Fruit fly (Drosophila melanogaster) whole organism, wandering third instar larva: ENCODE measurements around the gene RNaseX25.

ENCODE experiments used
- Abd-B ChIP-seq: fragments of >200 bp; optimal IDR thresholded peaks from 2 replicates; lab custom pipeline; 2017; ENCODE audit warnings: missing biosample characterization, missing genetic modification characterization
- CG9705 ChIP-seq: fragments of 200-800 bp; sonication (Bioruptor generic); optimal IDR thresholded peaks from 2 replicates; lab custom pipeline; 2018; ENCODE audit warnings: missing biosample characterization, mild to moderate bottlenecking, missing genetic modification characterization
- CrebA ChIP-seq: fragments of 200-800 bp; sonication (Bioruptor generic); optimal IDR thresholded peaks from 2 replicates; lab custom pipeline; 2016; ENCODE audit warnings: missing biosample characterization, mild to moderate bottlenecking, missing genetic modification characterization, borderline replicate concordance
- Dfd ChIP-seq: fragments of >200 bp; optimal IDR thresholded peaks from 2 replicates; lab custom pipeline; 2017; ENCODE audit warnings: missing biosample characterization, missing genetic modification characterization
- Dif ChIP-seq: fragments of 200-275, 200-300 bp; sonication (Bioruptor generic); optimal IDR thresholded peaks from 2 replicates; lab custom pipeline; 2018; ENCODE audit warnings: missing biosample characterization, missing genetic modification characterization; ENCODE audit not compliant: partially characterized antibody
- GATAd ChIP-seq: sonication (Bioruptor generic); optimal IDR thresholded peaks from 2 replicates; lab custom pipeline; 2016; ENCODE audit warnings: missing biosample characterization, missing genetic modification characterization
- HLH106 ChIP-seq: fragments of 200-800 bp; optimal IDR thresholded peaks from 3 replicates; lab custom pipeline; 2019; ENCODE audit warnings: missing biosample characterization, mild to moderate bottlenecking, missing genetic modification characterization, moderate library complexity
- Hnf4 ChIP-seq: fragments of 200-800 bp; sonication (Bioruptor generic); optimal IDR thresholded peaks from 2 replicates; lab custom pipeline; 2016; ENCODE audit warnings: missing biosample characterization, mild to moderate bottlenecking, missing genetic modification characterization
- Hr78 ChIP-seq: fragments of >200 bp; optimal IDR thresholded peaks from 2 replicates; lab custom pipeline; 2017; ENCODE audit warnings: missing biosample characterization, missing genetic modification characterization
- Hr83 ChIP-seq: fragments of 200-300 bp; sonication (Bioruptor generic); optimal IDR thresholded peaks from 2 replicates; lab custom pipeline; 2016; ENCODE audit warnings: missing biosample characterization, mild to moderate bottlenecking, missing genetic modification characterization, moderate library complexity; ENCODE audit not compliant: poor library complexity, severe bottlenecking
- Jra ChIP-seq: sonication (Bioruptor generic); optimal IDR thresholded peaks from 2 replicates; lab custom pipeline; 2016; ENCODE audit warnings: missing biosample characterization, missing genetic modification characterization
- Mio ChIP-seq: sonication (Bioruptor generic); optimal IDR thresholded peaks from 2 replicates; lab custom pipeline; 2016; ENCODE audit warnings: missing biosample characterization, missing genetic modification characterization
- Myc ChIP-seq: fragments of >200 bp; optimal IDR thresholded peaks from 2 replicates; lab custom pipeline; 2017
- N ChIP-seq: fragments of >200 bp; optimal IDR thresholded peaks from 2 replicates; lab custom pipeline; 2018; ENCODE audit warnings: missing biosample characterization, missing external identifiers, missing genetic modification characterization
- OdsH ChIP-seq: fragments of 200-800 bp; sonication (Bioruptor generic); optimal IDR thresholded peaks from 2 replicates; lab custom pipeline; 2016; ENCODE audit warnings: missing biosample characterization, mild to moderate bottlenecking, missing genetic modification characterization
- Rel ChIP-seq, 2 experiments: fragments of 200-800 bp; sonication (Bioruptor generic) in 1 of 2; optimal IDR thresholded peaks; 2 replicates in 1 of 2; 3 replicates in 1 of 2; lab custom pipeline; 2016 to 2019; ENCODE audit warnings: mild to moderate bottlenecking in 2 of 2, missing biosample characterization in 2 of 2, missing genetic modification characterization in 2 of 2, moderate library complexity in 1 of 2
- Sp1 ChIP-seq: fragments of 200-800 bp; sonication (Bioruptor generic); optimal IDR thresholded peaks from 3 replicates; lab custom pipeline; 2019; ENCODE audit warnings: missing biosample characterization, mild to moderate bottlenecking, missing genetic modification characterization, moderate library complexity
- Vsx2 ChIP-seq: fragments of 200-300, 225-300 bp; sonication (Bioruptor generic); optimal IDR thresholded peaks from 2 replicates; lab custom pipeline; 2018; ENCODE audit warnings: missing biosample characterization, missing genetic modification characterization; ENCODE audit not compliant: partially characterized antibody
- br ChIP-seq: fragments of 200-800 bp; sonication (Bioruptor generic); optimal IDR thresholded peaks from 2 replicates; lab custom pipeline; 2016; ENCODE audit warnings: missing biosample characterization, missing genetic modification characterization
- dl ChIP-seq, 2 experiments: fragments of 175-275, 200-275 bp in 1 of 2; fragments of 200-275 bp in 1 of 2; sonication (Bioruptor generic); optimal IDR thresholded peaks; lab custom pipeline; 2018; ENCODE audit warnings: mild to moderate bottlenecking in 2 of 2, missing biosample characterization in 2 of 2, missing genetic modification characterization in 2 of 2, moderate library complexity in 2 of 2; ENCODE audit not compliant: partially characterized antibody in 2 of 2, insufficient read depth in 1 of 2
- dmrt93B ChIP-seq: fragments of 200-800 bp; sonication (Bioruptor generic); optimal IDR thresholded peaks from 2 replicates; lab custom pipeline; 2018; ENCODE audit warnings: missing biosample characterization, mild to moderate bottlenecking, missing genetic modification characterization
- dsf ChIP-seq: sonication (Bioruptor generic); optimal IDR thresholded peaks from 2 replicates; lab custom pipeline; 2016; ENCODE audit warnings: missing biosample characterization, missing genetic modification characterization, borderline replicate concordance
- ey ChIP-seq: fragments of 200-800 bp; sonication (Bioruptor generic); optimal IDR thresholded peaks from 2 replicates; lab custom pipeline; 2016; ENCODE audit warnings: missing biosample characterization, missing genetic modification characterization
- fru ChIP-seq: fragments of 200-800 bp; sonication (Bioruptor generic); optimal IDR thresholded peaks from 3 replicates; lab custom pipeline; 2016; ENCODE audit warnings: missing biosample characterization, mild to moderate bottlenecking, missing genetic modification characterization
- h ChIP-seq: fragments of 200-800 bp; sonication (Bioruptor generic); optimal IDR thresholded peaks from 3 replicates; lab custom pipeline; 2016; ENCODE audit warnings: missing biosample characterization, mild to moderate bottlenecking, missing genetic modification characterization
- lola ChIP-seq: fragments of >200 bp; optimal IDR thresholded peaks from 2 replicates; lab custom pipeline; 2017; ENCODE audit warnings: missing biosample characterization, missing genetic modification characterization
- pan ChIP-seq: fragments of >200 bp; optimal IDR thresholded peaks from 2 replicates; lab custom pipeline; 2017
- rgr ChIP-seq: fragments of 200-800 bp; sonication (Bioruptor generic); optimal IDR thresholded peaks from 3 replicates; lab custom pipeline; 2016; ENCODE audit warnings: missing biosample characterization, mild to moderate bottlenecking, missing genetic modification characterization
- sage ChIP-seq: fragments of 200-800 bp; sonication (Bioruptor generic); optimal IDR thresholded peaks from 2 replicates; lab custom pipeline; 2016; ENCODE audit warnings: missing biosample characterization, mild to moderate bottlenecking, missing genetic modification characterization
- sv ChIP-seq: fragments of 200-800 bp; sonication (Bioruptor generic); optimal IDR thresholded peaks from 3 replicates; lab custom pipeline; 2016; ENCODE audit warnings: missing biosample characterization, missing genetic modification characterization
- tai ChIP-seq: sonication (Bioruptor generic); optimal IDR thresholded peaks from 2 replicates; lab custom pipeline; 2016; ENCODE audit warnings: missing biosample characterization, missing genetic modification characterization
- usp ChIP-seq: fragments of >200 bp; optimal IDR thresholded peaks from 2 replicates; lab custom pipeline; 2017; ENCODE audit warnings: missing biosample characterization, missing genetic modification characterization
- woc ChIP-seq: sonication (Bioruptor generic); optimal IDR thresholded peaks from 2 replicates; lab custom pipeline; 2016; ENCODE audit warnings: missing biosample characterization, mild to moderate bottlenecking, missing genetic modification characterization

The RNaseX25 gene

dm6 chr3L:7958083-7958482, 12.3 kb upstream of the RNaseX25 start:
- no peak for TF ChIP-seq usp (GFP tag; lab: Kevin White, UChicago)
- no peak for TF ChIP-seq HLH106 (tag; lab: Kevin White, UChicago)
- no peak for TF ChIP-seq GATAd
- no peak for TF ChIP-seq ey (GFP tag; lab: Kevin White, UChicago)
- no peak for TF ChIP-seq Vsx2 (GFP tag; lab: Kevin White, UChicago)
- no peak for TF ChIP-seq Jra (GFP tag; lab: Kevin White, UChicago)
- TF ChIP-seq N (GFP tag; lab: Kevin White, UChicago) = no peak
- TF ChIP-seq fru (GFP tag; lab: Kevin White, UChicago) = no peak
- TF ChIP-seq Myc (lab: Kevin White, UChicago) = no peak
- no peak for TF ChIP-seq dmrt93B
- TF ChIP-seq woc (GFP tag; lab: Kevin White, UChicago) = no peak
- TF ChIP-seq Dfd (GFP tag; lab: Kevin White, UChicago) = no peak
- no peak for TF ChIP-seq sage
- no peak for TF ChIP-seq dl (GFP tag; optimal IDR thresholded peaks at IDR 0.05; lab: Kevin White, UChicago; ENCODE audit: insufficient read depth in 1 of 2, partially characterized antibody in 2 of 2)
- TF ChIP-seq OdsH = no peak
- no peak for TF ChIP-seq br (GFP tag; lab: Kevin White, UChicago)

DNA sequence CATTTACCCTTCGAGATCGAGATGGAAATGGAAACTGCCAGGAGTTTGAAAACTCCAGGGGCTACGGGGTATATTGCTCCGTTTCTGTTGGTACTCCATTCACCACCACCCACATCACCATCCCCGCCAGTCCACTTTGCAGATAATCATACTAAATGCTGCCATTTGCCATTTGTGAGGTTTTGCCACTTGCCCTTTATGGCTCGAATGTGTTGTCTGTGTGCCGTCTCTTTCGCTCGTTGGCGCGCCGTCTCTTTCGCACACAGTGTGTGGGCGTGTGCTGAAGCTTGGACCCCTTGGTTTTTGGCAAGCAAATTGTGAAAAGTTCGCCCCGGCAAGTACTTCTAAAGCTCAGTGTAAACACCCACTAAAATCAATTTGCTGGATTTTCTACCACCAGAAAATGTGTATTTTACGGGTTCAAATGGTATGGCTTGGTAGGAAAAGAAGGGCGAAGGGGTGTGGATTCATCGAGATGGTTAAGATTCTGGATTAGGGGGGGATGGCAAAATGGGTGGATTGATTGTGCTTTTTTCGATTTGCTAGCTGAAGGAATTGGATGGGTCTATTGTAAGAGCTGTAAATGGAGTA, 11.7 kb upstream of the RNaseX25 start:
- TF ChIP-seq woc (GFP tag; lab: Kevin White, UChicago) = no peak

DNA sequence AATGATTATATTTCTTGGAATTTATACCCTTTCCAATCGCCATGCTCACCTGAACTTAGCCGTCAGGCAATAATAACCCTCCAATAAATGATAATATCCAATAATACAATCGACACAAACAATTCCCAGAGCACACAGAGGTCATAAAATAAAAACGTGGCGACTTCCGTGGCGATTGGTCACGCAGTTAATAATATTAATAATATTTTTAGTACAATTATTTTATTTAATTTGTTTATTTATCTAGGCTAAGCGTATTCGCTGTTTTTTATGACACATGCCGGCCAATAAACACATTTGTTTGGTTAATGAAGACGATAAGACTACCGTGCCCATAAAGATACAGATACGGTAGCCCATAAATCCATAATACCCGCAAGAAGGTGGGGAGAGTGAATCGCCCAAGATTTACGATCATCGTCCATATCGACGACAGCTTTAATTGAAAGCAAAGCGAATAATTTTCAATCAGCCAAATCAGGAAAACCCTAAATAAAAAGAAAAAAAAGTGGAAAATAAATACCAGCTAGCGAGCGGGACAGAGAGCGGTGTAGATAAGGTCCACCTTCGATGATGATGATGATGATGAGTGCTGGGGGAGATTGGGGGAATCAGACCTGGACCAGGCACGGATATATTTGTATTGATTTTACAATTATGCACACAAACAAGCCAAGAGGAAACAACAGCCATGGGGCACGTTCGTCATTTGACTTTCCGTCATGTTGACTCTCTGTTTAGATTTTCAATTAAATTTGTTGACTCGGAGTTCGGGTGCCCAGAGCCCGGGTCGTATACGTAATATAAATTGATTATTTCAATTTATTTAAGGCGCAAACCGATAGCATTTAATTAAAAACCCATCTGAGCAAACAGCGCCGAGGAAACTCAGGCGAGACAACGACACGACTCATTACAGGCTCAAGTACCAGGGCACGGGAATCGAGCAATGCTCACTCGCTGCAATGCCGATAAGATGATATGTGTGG, 9.4 kb upstream of the RNaseX25 start:
- TF ChIP-seq CrebA (GFP tag; lab: Kevin White, UChicago) (peak; percentile 91), Hnf4 (GFP tag; lab: Kevin White, UChicago) (no peak), ey (GFP tag; lab: Kevin White, UChicago) (no peak), lola (GFP tag; lab: Kevin White, UChicago) (no peak), GATAd (no peak), br (GFP tag; lab: Kevin White, UChicago) (no peak), woc (GFP tag; lab: Kevin White, UChicago) (no peak), tai (GFP tag; lab: Kevin White, UChicago) (no peak), Dfd (GFP tag; lab: Kevin White, UChicago) (no peak), pan (lab: Kevin White, UChicago) (no peak), dmrt93B (no peak), Myc (lab: Kevin White, UChicago) (no peak), Vsx2 (GFP tag; lab: Kevin White, UChicago) (no peak), rgr (GFP tag; lab: Kevin White, UChicago) (peak; percentile 44), HLH106 (tag; lab: Kevin White, UChicago) (peak; percentile 66), dsf (GFP tag; lab: Kevin White, UChicago) (no peak), usp (GFP tag; lab: Kevin White, UChicago) (no peak), Hr83 (GFP tag; lab: Kevin White, UChicago) (peak; percentile 48), h (no peak), Dif (no peak), Mio (GFP tag; lab: Kevin White, UChicago) (no peak), dl (GFP tag; optimal IDR thresholded peaks at IDR 0.05; lab: Kevin White, UChicago; ENCODE audit: insufficient read depth in 1 of 2, partially characterized antibody in 2 of 2) (no peak), CG9705 (GFP tag; lab: Kevin White, UChicago) (peak; percentile 48), sage (peak; percentile 46), Rel (GFP tag; optimal IDR thresholded peaks at IDR 0.05; lab: Kevin White, UChicago) (no peak), Rel (tag; optimal IDR thresholded peaks at IDR 0.05; lab: Kevin White, UChicago) (peak; percentile 75), N (GFP tag; lab: Kevin White, UChicago) (no peak), Abd-B (GFP tag; lab: Kevin White, UChicago) (no peak), Sp1 (peak; percentile 88), Hr78 (GFP tag; lab: Kevin White, UChicago) (no peak), sv (no peak)
- TF ChIP-seq, all 38 proteins: peak for 8
